Fruit fly (Drosophila melanogaster): ENCODE data around the gene sds22.

The sds22 gene

dm6 chr3R:17401289-17401752 lies 9.9 kb downstream of the sds22 start (continued):
- TF ChIP-seq tap (tag; optimal IDR thresholded peaks at IDR 0.05), result no peak
- no peak for TF ChIP-seq Six4 (GFP tag; optimal IDR thresholded peaks at IDR 0.05)
- TF ChIP-seq CG14965 (GFP tag; optimal IDR thresholded peaks at IDR 0.05; ENCODE audit: borderline replicate concordance), result no peak
- no peak for TF ChIP-seq Blimp-1 (GFP tag; optimal IDR thresholded peaks at IDR 0.05)
- TF ChIP-seq prd (optimal IDR thresholded peaks at IDR 0.05), result no peak
- TF ChIP-seq prd (GFP tag; IDR thresholded peaks at IDR 0.05), result peak; percentile 59
- no peak for TF ChIP-seq Asciz (GFP tag; optimal IDR thresholded peaks at IDR 0.05)
- no peak for TF ChIP-seq CG3281 (GFP tag; optimal IDR thresholded peaks at IDR 0.05)
- no peak for TF ChIP-seq br (optimal IDR thresholded peaks at IDR 0.05)
- TF ChIP-seq pita (GFP tag; optimal IDR thresholded peaks at IDR 0.05), result no peak
- TF ChIP-seq CG10979 (tag; optimal IDR thresholded peaks at IDR 0.05), result no peak
- peak; percentile 13 for TF ChIP-seq CG7556 (GFP tag; optimal IDR thresholded peaks at IDR 0.05)
- TF ChIP-seq CG9797 (GFP tag; optimal IDR thresholded peaks at IDR 0.05), result no peak
- TF ChIP-seq CG6854 (GFP tag; optimal IDR thresholded peaks at IDR 0.05), result no peak
- TF ChIP-seq run (tag; optimal IDR thresholded peaks at IDR 0.05), result no peak
- TF ChIP-seq Rx (GFP tag; IDR thresholded peaks at IDR 0.05), result no peak
- peak; percentile 84 for TF ChIP-seq HmgZ (tag; optimal IDR thresholded peaks at IDR 0.05)
- TF ChIP-seq knrl (GFP tag; IDR thresholded peaks at IDR 0.05; ENCODE audit: partially characterized antibody), result peak; percentile 86
- peak; percentile 86 for TF ChIP-seq Opbp (GFP tag; IDR thresholded peaks at IDR 0.05; ENCODE audit: partially characterized antibody)
- peak; percentile 11 for TF ChIP-seq twi (tag; optimal IDR thresholded peaks at IDR 0.05)
- peak; percentile 90 for TF ChIP-seq BEAF-32 (GFP tag; optimal IDR thresholded peaks at IDR 0.05)
- TF ChIP-seq CG3407 (GFP tag; optimal IDR thresholded peaks at IDR 0.05), result no peak
- TF ChIP-seq NfI (GFP tag; optimal IDR thresholded peaks at IDR 0.05), result peak; percentile 69
- no peak for TF ChIP-seq CG14667 (GFP tag; IDR thresholded peaks at IDR 0.05)
- peak; percentile 50 for TF ChIP-seq Nf-YC (tag; optimal IDR thresholded peaks at IDR 0.05)
- no peak for TF ChIP-seq HmgD (GFP tag; optimal IDR thresholded peaks at IDR 0.05)
- peak; percentile 2 for TF ChIP-seq D19A (tag; optimal IDR thresholded peaks at IDR 0.05)
- TF ChIP-seq phol (tag; optimal IDR thresholded peaks at IDR 0.05), result peak; percentile 34
- TF ChIP-seq CHES-1-like (GFP tag; optimal IDR thresholded peaks at IDR 0.05), result peak; percentile 67
- no peak for TF ChIP-seq Dip2 (GFP tag; IDR thresholded peaks at IDR 0.05)
- TF ChIP-seq slp2 (GFP tag; optimal IDR thresholded peaks at IDR 0.05), result peak; percentile 43
- peak; percentile 51; the same call in 2 of the 3 replicates for TF ChIP-seq Doc3 (GFP tag; IDR thresholded peaks at IDR 0.05; ENCODE audit: partially characterized antibody)
- peak; percentile 63; the same call in 1 of the 2 replicates for TF ChIP-seq sna (GFP tag; IDR thresholded peaks at IDR 0.05; ENCODE audit: partially characterized antibody)
- TF ChIP-seq lmd (GFP tag; IDR thresholded peaks at IDR 0.05), result peak; percentile 27; the same call in 1 of the 2 replicates
- no peak for TF ChIP-seq CG17359 (tag; optimal IDR thresholded peaks at IDR 0.05)
- no peak for TF ChIP-seq ATbp (GFP tag; optimal IDR thresholded peaks at IDR 0.05)
- peak in 1 of 2 experiments; percentile 69 for TF ChIP-seq Hr51 (GFP tag; optimal IDR thresholded peaks at IDR 0.05)
- no peak for TF ChIP-seq Lpt (GFP tag; optimal IDR thresholded peaks at IDR 0.05)
- no peak for TF ChIP-seq CG8944 (GFP tag; optimal IDR thresholded peaks at IDR 0.05)
- no peak for TF ChIP-seq CG4854 (GFP tag; optimal IDR thresholded peaks at IDR 0.05)
- TF ChIP-seq yki (optimal IDR thresholded peaks at IDR 0.05), result no peak
- no peak for TF ChIP-seq CG5180 (GFP tag; optimal IDR thresholded peaks at IDR 0.05)
- peak; percentile 4 for TF ChIP-seq CG33213 (GFP tag; optimal IDR thresholded peaks at IDR 0.05)
- TF ChIP-seq zfh1 (GFP tag; IDR thresholded peaks at IDR 0.05), result no peak
- peak; percentile 72 for TF ChIP-seq CG12769 (tag; optimal IDR thresholded peaks at IDR 0.05)
- no peak for TF ChIP-seq CG7987 (GFP tag; optimal IDR thresholded peaks at IDR 0.05)
- peak; percentile 71 for TF ChIP-seq Hmr (GFP tag; optimal IDR thresholded peaks at IDR 0.05)
- TF ChIP-seq maf-S (GFP tag; optimal IDR thresholded peaks at IDR 0.05), result peak; percentile 56
- no peak for TF ChIP-seq lov (optimal IDR thresholded peaks at IDR 0.05)
- TF ChIP-seq lov (GFP tag; IDR thresholded peaks at IDR 0.05), result no peak
- peak; percentile 26 for TF ChIP-seq Bdp1 (GFP tag; optimal IDR thresholded peaks at IDR 0.05)

All from whole organism, embryonic.